Worm (Caenorhabditis elegans): Measurements from ENCODE around the gene Y54E2A.8.

The Y54E2A.8 gene

ce11 chrII:14818376-14818775 lies 40.2 kb downstream of the Y54E2A.8 start, which contains the start of gene nhr-61:
Gene nhr-61, minus strand, starts transcription at chrII:14818543.
- peak; percentile 91 for TF ChIP-seq nhr-20 (tag; optimal IDR thresholded peaks at IDR 0.05)
- TF ChIP-seq mep-1 (tag; optimal IDR thresholded peaks at IDR 0.05): peak; percentile 19
- no peak for TF ChIP-seq tlp-1 (tag; optimal IDR thresholded peaks at IDR 0.05)
- TF ChIP-seq nhr-85 (tag): peak; percentile 84

ce11 chrII:14819258-14819985 lies 41.3 kb downstream of the Y54E2A.8 start:
- no peak for TF ChIP-seq nhr-84 (tag; optimal IDR thresholded peaks at IDR 0.05)
- no peak for TF ChIP-seq ceh-8 (GFP tag; optimal IDR thresholded peaks at IDR 0.05)
- no peak for TF ChIP-seq dpl-1 (GFP tag; optimal IDR thresholded peaks at IDR 0.05)
- TF ChIP-seq hpl-2 (GFP tag; optimal IDR thresholded peaks at IDR 0.05): no peak
- no peak for TF ChIP-seq sox-4 (tag; optimal IDR thresholded peaks at IDR 0.05)
- TF ChIP-seq fkh-8 (tag; optimal IDR thresholded peaks at IDR 0.05): no peak
- TF ChIP-seq swsn-7 (tag; optimal IDR thresholded peaks at IDR 0.05): no peak
- TF ChIP-seq lin-39 (tag; optimal IDR thresholded peaks at IDR 0.05): no peak
- no peak for TF ChIP-seq C04F5.9 (tag; optimal IDR thresholded peaks at IDR 0.05)
- TF ChIP-seq pqm-1 (tag; optimal IDR thresholded peaks at IDR 0.05): no peak
- no peak for TF ChIP-seq hlh-17 (GFP tag; optimal IDR thresholded peaks at IDR 0.05; ENCODE audit: borderline replicate concordance)
- no peak for TF ChIP-seq ets-5 (GFP tag; IDR thresholded peaks at IDR 0.05)
- TF ChIP-seq nhr-90 (tag; optimal IDR thresholded peaks at IDR 0.05; ENCODE audit: poor library complexity): no peak
- TF ChIP-seq nhr-11 (tag; optimal IDR thresholded peaks at IDR 0.05): no peak
- no peak for TF ChIP-seq unc-86 (tag; optimal IDR thresholded peaks at IDR 0.05)
- TF ChIP-seq ceh-82 (tag; optimal IDR thresholded peaks at IDR 0.05): no peak
- TF ChIP-seq elt-3 (tag; optimal IDR thresholded peaks at IDR 0.05): no peak
- no peak for TF ChIP-seq skn-1 (tag; optimal IDR thresholded peaks at IDR 0.05)

ce11 chrII:14820460-14820859 lies 42.3 kb downstream of the Y54E2A.8 start:
- TF ChIP-seq efl-1 (optimal IDR thresholded peaks at IDR 0.05) (no peak), efl-1 (GFP tag; optimal IDR thresholded peaks at IDR 0.05 in 1 of 2) (peak in 1 of 2 experiments; percentile 50), nhr-47 (tag; optimal IDR thresholded peaks at IDR 0.05) (peak; percentile 33), fos-1 (tag; optimal IDR thresholded peaks at IDR 0.05) (peak; percentile 5), nhr-20 (tag; optimal IDR thresholded peaks at IDR 0.05) (no peak), mef-2 (tag; optimal IDR thresholded peaks at IDR 0.05) (no peak), lin-39 (tag; optimal IDR thresholded peaks at IDR 0.05) (no peak), dpl-1 (GFP tag; optimal IDR thresholded peaks at IDR 0.05) (peak in 1 of 3 experiments; percentile 13), fkh-8 (tag; optimal IDR thresholded peaks at IDR 0.05) (peak; percentile 53), grh-1 (GFP tag; IDR thresholded peaks at IDR 0.05) (no peak), ama-1 (optimal IDR thresholded peaks at IDR 0.05) (no peak), dsc-1 (tag; optimal IDR thresholded peaks at IDR 0.05) (peak; percentile 63), lin-14 (GFP tag; optimal IDR thresholded peaks at IDR 0.05) (peak; percentile 23), skn-1 (tag; optimal IDR thresholded peaks at IDR 0.05) (no peak), mep-1 (tag; optimal IDR thresholded peaks at IDR 0.05) (peak; percentile 18), nhr-84 (tag; optimal IDR thresholded peaks at IDR 0.05) (no peak), nhr-71 (tag; optimal IDR thresholded peaks at IDR 0.05) (peak; percentile 52), unc-98 (GFP tag; IDR thresholded peaks at IDR 0.05) (no peak), irx-1 (tag; optimal IDR thresholded peaks at IDR 0.05) (no peak), ceh-8 (GFP tag; optimal IDR thresholded peaks at IDR 0.05) (peak; percentile 23), nhr-90 (tag; optimal IDR thresholded peaks at IDR 0.05; ENCODE audit: poor library complexity) (no peak), fkh-10 (GFP tag; optimal IDR thresholded peaks at IDR 0.05) (no peak), unc-30 (tag; optimal IDR thresholded peaks at IDR 0.05) (no peak), sox-4 (tag; optimal IDR thresholded peaks at IDR 0.05) (no peak), hpl-2 (GFP tag; optimal IDR thresholded peaks at IDR 0.05) (no peak), F16B12.6 (tag; optimal IDR thresholded peaks at IDR 0.05) (no peak)

- TF ChIP-seq sox-4 (tag; optimal IDR thresholded peaks at IDR 0.05) (no peak), efl-1 (optimal IDR thresholded peaks at IDR 0.05) (peak; percentile 78 to 84), efl-1 (GFP tag; optimal IDR thresholded peaks at IDR 0.05 in 1 of 2) (peak; percentile 55 to 96), snpc-4 (tag; optimal IDR thresholded peaks at IDR 0.05) (peak; percentile 41), grh-1 (GFP tag; IDR thresholded peaks at IDR 0.05) (peak; percentile 85), skn-1 (tag; optimal IDR thresholded peaks at IDR 0.05) (peak; percentile 53), nhr-11 (tag; optimal IDR thresholded peaks at IDR 0.05) (peak; percentile 1), fkh-10 (GFP tag; optimal IDR thresholded peaks at IDR 0.05) (no peak), lir-3 (tag; optimal IDR thresholded peaks at IDR 0.05; ENCODE audit: poor library complexity) (peak; percentile 73), nhr-19 (GFP tag; conservative IDR thresholded peaks at IDR 0.05) (peak; percentile 70), nhr-77 (tag; optimal IDR thresholded peaks at IDR 0.05) (peak; percentile 96), nhr-47 (tag; optimal IDR thresholded peaks at IDR 0.05) (peak; percentile 67), nhr-20 (tag; optimal IDR thresholded peaks at IDR 0.05) (peak; percentile 96), snu-23 (GFP tag; optimal IDR thresholded peaks at IDR 0.05) (peak; percentile 87), unc-62 (GFP tag; optimal IDR thresholded peaks at IDR 0.05) (no peak), lin-14 (GFP tag; optimal IDR thresholded peaks at IDR 0.05) (peak; percentile 91), nhr-28 (tag; optimal IDR thresholded peaks at IDR 0.05) (peak; percentile 35), fkh-8 (tag; optimal IDR thresholded peaks at IDR 0.05) (no peak), ztf-4 (tag; optimal IDR thresholded peaks at IDR 0.05) (peak; percentile 47), mep-1 (tag; optimal IDR thresholded peaks at IDR 0.05) (peak; percentile 73)
Measured at ce11 chrII:14822419-14822818, 44.3 kb downstream of the Y54E2A.8 start.

Measured in whole organism, L1 larva.